Worm (Caenorhabditis elegans) whole organism, L4 larva: Measurements from ENCODE around the gene F25E5.2.

Source experiments
- F26F4.8 ChIP-seq: fragments of 200-800 bp; sonication (Bioruptor generic); conservative IDR thresholded peaks from 2 replicates; pipeline ENCODE4 v1.3.6; 2022; ENCODE audit warnings: missing genetic modification characterization, missing compliant biosample characterization
- F44E2.7 ChIP-seq: fragments of 200-800 bp; sonication (Bioruptor generic); IDR thresholded peaks from 2 replicates; pipeline ENCODE4 v2.1.2; 2022; ENCODE audit warnings: missing genetic modification characterization, missing compliant biosample characterization
- R02D3.7 ChIP-seq: fragments of 150-350 bp; sonication (generic microtip); optimal IDR thresholded peaks from 3 replicates; lab custom pipeline; 2014; ENCODE audit warnings: missing biosample characterization, missing genetic modification characterization
- Y48G9A.11 ChIP-seq: fragments of 200-800 bp; sonication (Bioruptor generic); IDR thresholded peaks from 2 replicates; pipeline ENCODE4 v1.3.6; 2022; ENCODE audit warnings: missing genetic modification reagents, missing genetic modification characterization, missing compliant biosample characterization
- ZK337.2 ChIP-seq: fragments of 200-800 bp; sonication (Bioruptor generic); IDR thresholded peaks from 2 replicates; pipeline ENCODE4 v1.3.6; 2022; ENCODE audit warnings: missing genetic modification reagents, missing genetic modification characterization, missing compliant biosample characterization
- aha-1 ChIP-seq: fragments of 150-350 bp; peaks from one replicate; lab custom pipeline; 2014; ENCODE audit warnings: missing biosample characterization, missing genetic modification characterization
- aly-2 ChIP-seq: sonication (generic microtip); optimal IDR thresholded peaks from 2 replicates; lab custom pipeline; 2018; ENCODE audit warnings: missing biosample characterization, missing genetic modification characterization
- ama-1 ChIP-seq: fragments of 150-350 bp; optimal IDR thresholded peaks from 2 replicates; lab custom pipeline; 2014; ENCODE audit warnings: inconsistent platforms, mixed read lengths
- ceh-28 ChIP-seq: fragments of 150-350 bp; optimal IDR thresholded peaks from 2 replicates; lab custom pipeline; 2014; ENCODE audit warnings: missing biosample characterization, missing genetic modification reagents, missing genetic modification characterization
- ceh-32 ChIP-seq: sonication (generic microtip); optimal IDR thresholded peaks from 2 replicates; lab custom pipeline; 2016; ENCODE audit warnings: mild to moderate bottlenecking, missing genetic modification characterization, missing compliant biosample characterization; ENCODE audit not compliant: poor library complexity
- ceh-44 ChIP-seq: fragments of 200-800 bp; sonication (Bioruptor generic); IDR thresholded peaks from 2 replicates; pipeline ENCODE4 v1.3.6; 2022; ENCODE audit warnings: missing genetic modification reagents, missing genetic modification characterization, missing compliant biosample characterization
- ceh-62 ChIP-seq: sonication (generic microtip); optimal IDR thresholded peaks from 2 replicates; lab custom pipeline; 2017; ENCODE audit warnings: missing biosample characterization, missing genetic modification characterization
- ceh-82 ChIP-seq: sonication (generic microtip); optimal IDR thresholded peaks from 2 replicates; lab custom pipeline; 2017; ENCODE audit warnings: missing biosample characterization, missing genetic modification characterization
- cey-2 ChIP-seq: sonication (generic microtip); optimal IDR thresholded peaks from 3 replicates; lab custom pipeline; 2017; ENCODE audit warnings: missing genetic modification characterization, mild to moderate bottlenecking, missing compliant biosample characterization, antibody characterized with exemption, borderline replicate concordance; ENCODE audit not compliant: insufficient read depth
- ctbp-1 ChIP-seq: fragments of 200-800 bp; sonication (Bioruptor generic); IDR thresholded peaks from 2 replicates; pipeline ENCODE4 v1.3.6; 2022; ENCODE audit warnings: missing genetic modification reagents, missing genetic modification characterization, missing compliant biosample characterization
- daf-16 ChIP-seq, 3 experiments: sonication (generic microtip); optimal IDR thresholded peaks; 2 replicates each; lab custom pipeline; 2016 to 2017; ENCODE audit warnings: missing genetic modification characterization in 3 of 3, missing genetic modification reagents in 3 of 3, mild to moderate bottlenecking in 2 of 3, missing compliant biosample characterization in 2 of 3, missing biosample characterization in 1 of 3, moderate library complexity in 1 of 3
- daf-8 ChIP-seq: fragments of 200-800 bp; sonication (Bioruptor generic); IDR thresholded peaks from 2 replicates; pipeline ENCODE4 v1.3.6; 2022; ENCODE audit warnings: missing genetic modification characterization, missing compliant biosample characterization
- dmd-6 ChIP-seq: fragments of 200-800 bp; sonication (Bioruptor generic); IDR thresholded peaks from 2 replicates; pipeline ENCODE4 v1.3.6; 2022; ENCODE audit warnings: missing genetic modification reagents, missing genetic modification characterization, missing compliant biosample characterization
- dmd-8 ChIP-seq: fragments of 200-800 bp; sonication (Bioruptor generic); IDR thresholded peaks from 2 replicates; pipeline ENCODE4 v1.3.6; 2022; ENCODE audit warnings: missing genetic modification characterization, missing compliant biosample characterization
- dmd-9 ChIP-seq: fragments of 200-800 bp; sonication (Bioruptor generic); IDR thresholded peaks from 2 replicates; pipeline ENCODE4 v1.3.6; 2022; ENCODE audit warnings: missing genetic modification reagents, missing genetic modification characterization, missing compliant biosample characterization
- dve-1 ChIP-seq: sonication (generic microtip); optimal IDR thresholded peaks from 2 replicates; lab custom pipeline; 2017; ENCODE audit warnings: antibody characterized with exemption, mild to moderate bottlenecking, missing genetic modification characterization, missing compliant biosample characterization; ENCODE audit not compliant: insufficient read depth
- fkh-10 ChIP-seq: fragments of 150-350 bp; optimal IDR thresholded peaks from 2 replicates; lab custom pipeline; 2014; ENCODE audit warnings: missing biosample characterization, missing genetic modification reagents, missing genetic modification characterization
- fos-1 ChIP-seq: fragments of 150-350 bp; optimal IDR thresholded peaks from 2 replicates; lab custom pipeline; 2014; ENCODE audit warnings: missing biosample characterization, missing genetic modification characterization
- hif-1 ChIP-seq, 2 experiments: sonication (generic microtip); optimal IDR thresholded peaks; 2 replicates each; lab custom pipeline; 2016 to 2017; ENCODE audit warnings: missing compliant biosample characterization in 2 of 2, missing genetic modification characterization in 2 of 2, missing genetic modification reagents in 2 of 2, missing genotype in 2 of 2, mild to moderate bottlenecking in 1 of 2
- hlh-11 ChIP-seq: fragments of 200-800 bp; sonication (Bioruptor generic); optimal IDR thresholded peaks from 2 replicates; lab custom pipeline; 2018; ENCODE audit warnings: mild to moderate bottlenecking, missing genetic modification characterization, missing compliant biosample characterization
- lin-15B ChIP-seq: fragments of 150-350 bp; sonication (generic microtip); optimal IDR thresholded peaks from 3 replicates; lab custom pipeline; 2014; ENCODE audit warnings: missing biosample characterization, missing genetic modification characterization
- lin-38 ChIP-seq: fragments of 200-800 bp; sonication (Bioruptor generic); IDR thresholded peaks from 2 replicates; pipeline ENCODE4 v1.3.6; 2022; ENCODE audit warnings: missing genetic modification reagents, missing genetic modification characterization, missing compliant biosample characterization
- lir-3 ChIP-seq: sonication (generic microtip); optimal IDR thresholded peaks from 2 replicates; lab custom pipeline; 2016; ENCODE audit warnings: mild to moderate bottlenecking, missing genetic modification characterization, missing compliant biosample characterization
- mep-1 ChIP-seq: fragments of 150-350 bp; sonication (generic microtip); optimal IDR thresholded peaks from 3 replicates; lab custom pipeline; 2014; ENCODE audit warnings: missing biosample characterization, missing genetic modification characterization
- mxl-2 ChIP-seq: fragments of 200-800 bp; sonication (Bioruptor generic); conservative IDR thresholded peaks from 2 replicates; pipeline ENCODE4 v1.3.6; 2022; ENCODE audit warnings: missing genetic modification reagents, missing genetic modification characterization, missing compliant biosample characterization
- nhr-237 ChIP-seq: sonication (generic microtip); optimal IDR thresholded peaks from 2 replicates; lab custom pipeline; 2017; ENCODE audit warnings: missing biosample characterization, missing genetic modification characterization
- nhr-28 ChIP-seq: fragments of 150-350 bp; optimal IDR thresholded peaks from 2 replicates; lab custom pipeline; 2014; ENCODE audit warnings: missing biosample characterization, missing genetic modification characterization
- nhr-41 ChIP-seq: fragments of 200-800 bp; sonication (Bioruptor generic); IDR thresholded peaks from 2 replicates; pipeline ENCODE4 v1.3.6; 2022; ENCODE audit warnings: missing genetic modification reagents, missing genetic modification characterization, missing compliant biosample characterization
- nhr-42 ChIP-seq: fragments of 200-800 bp; sonication (Bioruptor generic); IDR thresholded peaks from 2 replicates; pipeline ENCODE4 v1.3.6; 2022; ENCODE audit warnings: missing genetic modification characterization, missing compliant biosample characterization
- nhr-76 ChIP-seq: fragments of 150-350 bp; optimal IDR thresholded peaks from 2 replicates; lab custom pipeline; 2014; ENCODE audit warnings: missing biosample characterization, missing genetic modification characterization
- nhr-77 ChIP-seq: fragments of 150-350 bp; optimal IDR thresholded peaks from 2 replicates; lab custom pipeline; 2014; ENCODE audit warnings: missing biosample characterization, missing genetic modification characterization
- pqm-1 ChIP-seq: sonication (generic microtip); optimal IDR thresholded peaks from 2 replicates; lab custom pipeline; 2017; ENCODE audit warnings: missing biosample characterization, missing genetic modification characterization
- rbr-2 ChIP-seq: sonication (generic microtip); optimal IDR thresholded peaks from 2 replicates; lab custom pipeline; 2016; ENCODE audit warnings: missing genotype, missing genetic modification characterization, missing compliant biosample characterization
- sdz-12 ChIP-seq: fragments of 200-800 bp; sonication (Bioruptor generic); optimal IDR thresholded peaks from 2 replicates; lab custom pipeline; 2018; ENCODE audit warnings: mild to moderate bottlenecking, missing genetic modification characterization, missing compliant biosample characterization
- snpc-4 ChIP-seq: fragments of 150-350 bp; optimal IDR thresholded peaks from 2 replicates; lab custom pipeline; 2014; ENCODE audit warnings: missing biosample characterization, missing genetic modification characterization
- spr-1 ChIP-seq: sonication (generic microtip); optimal IDR thresholded peaks from 2 replicates; lab custom pipeline; 2016; ENCODE audit warnings: mild to moderate bottlenecking, missing genetic modification characterization, missing compliant biosample characterization
- spr-3 ChIP-seq: fragments of 200-800 bp; sonication (Bioruptor generic); optimal IDR thresholded peaks from 2 replicates; lab custom pipeline; 2018; ENCODE audit warnings: mild to moderate bottlenecking, missing genetic modification characterization, missing compliant biosample characterization
- zfp-2 ChIP-seq: sonication (generic microtip); optimal IDR thresholded peaks from 2 replicates; lab custom pipeline; 2016; ENCODE audit warnings: mild to moderate bottlenecking, missing genetic modification characterization, missing compliant biosample characterization
- zip-2 ChIP-seq: fragments of 150-350 bp; optimal IDR thresholded peaks from 2 replicates; lab custom pipeline; 2014; ENCODE audit warnings: missing biosample characterization, missing genetic modification characterization
- ztf-11 ChIP-seq: fragments of 150-350 bp; optimal IDR thresholded peaks from 2 replicates; lab custom pipeline; 2014; ENCODE audit warnings: missing biosample characterization, missing genetic modification characterization

Gene F25E5.2

ce11 chrV:7426594-7426993 lies 28.5 kb upstream of the F25E5.2 start, which contains the start of gene srw-68:
TSS of gene srw-68 (minus strand) at chrV:7426694.
- no peak for TF ChIP-seq ceh-32 (tag; lab: Kevin White, UChicago)
- TF ChIP-seq ceh-28 (tag; lab: Kevin White, UChicago), result no peak
- TF ChIP-seq Y48G9A.11 (GFP tag; lab: Robert Waterston, UW), result no peak

ce11 chrV:7428880-7429279 lies 26.2 kb upstream of the F25E5.2 start, which contains the start of gene srw-69:
TSS of gene srw-69 (minus strand) at chrV:7428980.
- TF ChIP-seq ceh-62 (tag; lab: Kevin White, UChicago) (no peak), ztf-11 (tag; lab: Kevin White, UChicago) (no peak), spr-1 (tag; lab: Kevin White, UChicago) (no peak), nhr-76 (tag; lab: Kevin White, UChicago) (no peak), aly-2 (tag; lab: Kevin White, UChicago) (no peak), dve-1 (tag; lab: Kevin White, UChicago) (no peak), fkh-10 (GFP tag; lab: Kevin White, UChicago) (no peak), F26F4.8 (no peak), sdz-12 (GFP tag; lab: Kevin White, UChicago) (no peak), pqm-1 (no peak), mep-1 (tag; lab: Kevin White, UChicago) (no peak), zfp-2 (tag; lab: Kevin White, UChicago) (no peak), nhr-77 (tag; lab: Kevin White, UChicago) (no peak), fos-1 (tag; lab: Kevin White, UChicago) (no peak), zip-2 (tag; lab: Kevin White, UChicago) (no peak)
- TF ChIP-seq, all 104 proteins: peak for 0

ce11 chrV:7431016-7431415 lies 24.1 kb upstream of the F25E5.2 start, which contains the start of gene srw-71:
TSS of gene srw-71 (minus strand) at chrV:7431116.
- TF ChIP-seq rbr-2 (no peak), aha-1 (tag; lab: Kevin White, UChicago) (peak; percentile 11)

ce11 chrV:7432441-7433146 lies 22.5 kb upstream of the F25E5.2 start:
- TF ChIP-seq nhr-28 (tag; lab: Kevin White, UChicago) (no peak), lin-38 (GFP tag; lab: Robert Waterston, UW) (peak; percentile 47), spr-3 (GFP tag; lab: Kevin White, UChicago) (peak; percentile 39), dmd-8 (no peak), snpc-4 (tag; lab: Kevin White, UChicago) (no peak), ZK337.2 (GFP tag; lab: Robert Waterston, UW) (no peak), F44E2.7 (no peak), daf-8 (GFP tag; lab: Robert Waterston, UW) (0 out of 2 replicates have a peak, but pooled peaks have one; percentile 50), R02D3.7 (no peak), ama-1 (lab: Kevin White, UChicago) (peak; percentile 73), ceh-44 (GFP tag; lab: Robert Waterston, UW) (no peak), lir-3 (tag; lab: Kevin White, UChicago) (no peak), hlh-11 (tag; lab: Kevin White, UChicago) (peak; percentile 63), dmd-9 (no peak), dmd-6 (GFP tag; lab: Robert Waterston, UW) (peak; percentile 25), dve-1 (tag; lab: Kevin White, UChicago) (peak; percentile 69), aha-1 (tag; lab: Kevin White, UChicago) (peak; percentile 90), daf-16 (GFP tag; optimal IDR thresholded peaks at IDR 0.05; lab: Kevin White, UChicago) (peak in 1 of 2 experiments; percentile 27), daf-16 (tag; optimal IDR thresholded peaks at IDR 0.05; lab: Kevin White, UChicago) (peak; percentile 37), hif-1 (tag; optimal IDR thresholded peaks at IDR 0.05; lab: Kevin White, UChicago) (peak in 1 of 2 experiments; percentile 11), mxl-2 (no peak), pqm-1 (no peak), ctbp-1 (no peak), ceh-82 (tag; lab: Kevin White, UChicago) (no peak), nhr-237 (no peak), lin-15B (tag; lab: Kevin White, UChicago) (no peak), cey-2 (no peak), zfp-2 (tag; lab: Kevin White, UChicago) (no peak), rbr-2 (no peak), nhr-41 (no peak; the same call in none of the 2 replicates), nhr-42 (no peak)
